Fruit fly (Drosophila melanogaster) whole organism, embryonic: Measurements from ENCODE around the gene cass.

Experiments used
- Abd-B ChIP-seq: fragments of 200-800 bp; sonication (Bioruptor generic); optimal IDR thresholded peaks from 2 replicates; lab custom pipeline; 2018; ENCODE audit warnings: missing biosample characterization, mild to moderate bottlenecking, missing genetic modification characterization, moderate library complexity
- Asciz ChIP-seq: fragments of 200-800 bp; sonication (Bioruptor generic); optimal IDR thresholded peaks from 2 replicates; lab custom pipeline; 2017; ENCODE audit warnings: missing biosample characterization, mild to moderate bottlenecking, missing genetic modification characterization, missing genetic modification reagents
- B-H2 ChIP-seq: fragments of 200-800 bp; sonication (Bioruptor generic); optimal IDR thresholded peaks from 2 replicates; lab custom pipeline; 2018; ENCODE audit warnings: missing biosample characterization, mild to moderate bottlenecking, missing genetic modification characterization
- CG10565 ChIP-seq: fragments of 200-800 bp; sonication (Bioruptor generic); optimal IDR thresholded peaks from 3 replicates; lab custom pipeline; 2016; ENCODE audit warnings: missing biosample characterization, mild to moderate bottlenecking, missing genetic modification characterization
- CG11456 ChIP-seq: fragments of 200-800 bp; sonication (Bioruptor generic); IDR thresholded peaks from 3 replicates; pipeline ENCODE4 v1.3.6; 2022; ENCODE audit warnings: missing biosample characterization, missing genetic modification characterization
- CG11504 ChIP-seq: fragments of 200-800 bp; sonication (Bioruptor generic); optimal IDR thresholded peaks from 3 replicates; lab custom pipeline; 2019; ENCODE audit warnings: missing biosample characterization, mild to moderate bottlenecking, missing genetic modification characterization, moderate library complexity
- CG12104 ChIP-seq: fragments of 200-800 bp; sonication (Bioruptor generic); optimal IDR thresholded peaks from 3 replicates; lab custom pipeline; 2016; ENCODE audit warnings: missing biosample characterization, missing genetic modification characterization
- CG13123 ChIP-seq: fragments of 200-800 bp; sonication (Bioruptor generic); optimal IDR thresholded peaks from 2 replicates; lab custom pipeline; 2016; ENCODE audit warnings: missing biosample characterization, missing genetic modification characterization
- CG13296 ChIP-seq: fragments of 200-800 bp; sonication (Bioruptor generic); optimal IDR thresholded peaks from 3 replicates; lab custom pipeline; 2018; ENCODE audit warnings: missing biosample characterization, mild to moderate bottlenecking, missing genetic modification characterization
- CG13424 ChIP-seq: fragments of 200-800 bp; sonication (Bioruptor generic); optimal IDR thresholded peaks from 2 replicates; lab custom pipeline; 2019; ENCODE audit warnings: missing biosample characterization, mild to moderate bottlenecking, missing genetic modification characterization, moderate library complexity
- CG2678 ChIP-seq: fragments of 200-800 bp; sonication (Bioruptor generic); optimal IDR thresholded peaks from 3 replicates; lab custom pipeline; 2019; ENCODE audit warnings: missing biosample characterization, mild to moderate bottlenecking, missing genetic modification characterization, moderate library complexity
- CG31224 ChIP-seq: fragments of 200-800 bp; sonication (Bioruptor generic); IDR thresholded peaks from 2 replicates; pipeline ENCODE4 v1.3.6; 2022; ENCODE audit warnings: missing biosample characterization, missing genetic modification characterization
- CG34224 ChIP-seq: fragments of 200-800 bp; sonication (Bioruptor generic); IDR thresholded peaks from 3 replicates; pipeline ENCODE4 v1.3.6; 2022; ENCODE audit warnings: missing biosample characterization, missing genetic modification characterization; ENCODE audit not compliant: partially characterized antibody
- CG42726 ChIP-seq: fragments of 200-800 bp; sonication (Bioruptor generic); IDR thresholded peaks from 2 replicates; pipeline ENCODE4 v1.3.6; 2022; ENCODE audit warnings: missing biosample characterization, missing genetic modification characterization; ENCODE audit not compliant: partially characterized antibody
- CG4328 ChIP-seq: fragments of 200-800 bp; sonication (Bioruptor generic); optimal IDR thresholded peaks from 3 replicates; lab custom pipeline; 2017; ENCODE audit warnings: missing biosample characterization, missing genetic modification reagents, missing genetic modification characterization
- CG6854 ChIP-seq: fragments of 200-800 bp; sonication (Bioruptor generic); optimal IDR thresholded peaks from 3 replicates; lab custom pipeline; 2017; ENCODE audit warnings: missing biosample characterization, mild to moderate bottlenecking, missing genetic modification characterization
- CG7987 ChIP-seq: fragments of 200-800 bp; sonication (Bioruptor generic); optimal IDR thresholded peaks from 2 replicates; lab custom pipeline; 2018; ENCODE audit warnings: missing biosample characterization, mild to moderate bottlenecking, missing genetic modification characterization, moderate library complexity
- CG8281 ChIP-seq: fragments of 200-800 bp; sonication (Bioruptor generic); optimal IDR thresholded peaks from 2 replicates; lab custom pipeline; 2018; ENCODE audit warnings: missing biosample characterization, mild to moderate bottlenecking, missing genetic modification characterization, moderate library complexity
- CG9932 ChIP-seq: fragments of 200-800 bp; sonication (Bioruptor generic); IDR thresholded peaks from 2 replicates; pipeline ENCODE4 v1.3.6; 2022; ENCODE audit warnings: missing biosample characterization, missing genetic modification characterization
- CTCF ChIP-seq: fragments of 200-800 bp; sonication (Bioruptor generic); optimal IDR thresholded peaks from 2 replicates; lab custom pipeline; 2017; ENCODE audit warnings: missing biosample characterization, mild to moderate bottlenecking, missing genetic modification characterization, moderate library complexity
- CrebB ChIP-seq: fragments of 200-800 bp; sonication (Bioruptor generic); optimal IDR thresholded peaks from 3 replicates; lab custom pipeline; 2018; ENCODE audit warnings: missing biosample characterization, mild to moderate bottlenecking, missing genetic modification characterization
- Dad ChIP-seq: fragments of 200-800 bp; sonication (Bioruptor generic); optimal IDR thresholded peaks from 3 replicates; lab custom pipeline; 2016; ENCODE audit warnings: missing biosample characterization, missing genetic modification characterization
- Dfd ChIP-seq, 2 experiments: fragments of >200 bp; optimal IDR thresholded peaks; 2 replicates each; lab custom pipeline; 2017; ENCODE audit warnings: missing biosample characterization in 2 of 2, missing genetic modification characterization in 2 of 2
- Doc2 ChIP-seq: fragments of 200-800 bp; sonication (Bioruptor generic); IDR thresholded peaks from 2 replicates; pipeline ENCODE4 v1.3.6; 2022; ENCODE audit warnings: missing biosample characterization, missing genetic modification characterization
- Drgx ChIP-seq: fragments of 200-800 bp; sonication (Bioruptor generic); IDR thresholded peaks from 2 replicates; pipeline ENCODE4 v1.3.6; 2022; ENCODE audit warnings: missing biosample characterization, missing genetic modification characterization
- E2f2 ChIP-seq: fragments of 200-800 bp; sonication (Bioruptor generic); IDR thresholded peaks from 2 replicates; pipeline ENCODE4 v1.3.6; 2022; ENCODE audit warnings: missing biosample characterization, missing genetic modification characterization
- Fer2 ChIP-seq: fragments of 200-800 bp; sonication (Bioruptor generic); optimal IDR thresholded peaks from 2 replicates; lab custom pipeline; 2018; ENCODE audit warnings: missing biosample characterization, mild to moderate bottlenecking, missing genetic modification characterization, moderate library complexity
- HLH3B ChIP-seq: fragments of 200-800 bp; sonication (Bioruptor generic); IDR thresholded peaks from 2 replicates; pipeline ENCODE4 v1.3.6; 2022; ENCODE audit warnings: missing biosample characterization, missing genetic modification characterization
- Hey ChIP-seq: fragments of 200-800 bp; sonication (Bioruptor generic); optimal IDR thresholded peaks from 3 replicates; lab custom pipeline; 2018; ENCODE audit warnings: missing biosample characterization, mild to moderate bottlenecking, missing genetic modification characterization
- Hr51 ChIP-seq, 2 experiments: fragments of 200-800 bp; sonication (Bioruptor generic); optimal IDR thresholded peaks; 2 replicates in 1 of 2; 3 replicates in 1 of 2; lab custom pipeline; 2016 to 2018; ENCODE audit warnings: missing biosample characterization in 2 of 2, missing genetic modification characterization in 2 of 2, mild to moderate bottlenecking in 1 of 2, moderate library complexity in 1 of 2
- Meics ChIP-seq: fragments of 200-800 bp; sonication (Bioruptor generic); optimal IDR thresholded peaks from 2 replicates; lab custom pipeline; 2017; ENCODE audit warnings: missing biosample characterization, mild to moderate bottlenecking, missing genetic modification characterization
- NC2β ChIP-seq: fragments of 200-800 bp; sonication (Bioruptor generic); optimal IDR thresholded peaks from 2 replicates; lab custom pipeline; 2016; ENCODE audit warnings: missing biosample characterization, missing genetic modification characterization
- Tbp ChIP-seq: fragments of >200 bp; optimal IDR thresholded peaks from 2 replicates; lab custom pipeline; 2018; ENCODE audit warnings: missing biosample characterization, missing genetic modification characterization
- btn ChIP-seq: fragments of 200-800 bp; sonication (Bioruptor generic); optimal IDR thresholded peaks from 2 replicates; lab custom pipeline; 2016; ENCODE audit warnings: missing biosample characterization, missing genetic modification characterization
- dpn ChIP-seq, 2 experiments: fragments of 200-800 bp; sonication (Bioruptor generic); optimal IDR thresholded peaks; 3 replicates each; lab custom pipeline; 2016; ENCODE audit warnings: missing biosample characterization in 2 of 2, missing genetic modification characterization in 2 of 2
- esg ChIP-seq: fragments of 200-800 bp; sonication (Bioruptor generic); conservative IDR thresholded peaks from 2 replicates; pipeline ENCODE4 v1.3.6; 2022; ENCODE audit warnings: missing biosample characterization, missing genetic modification characterization
- ewg ChIP-seq: fragments of 200-800 bp; sonication (Bioruptor generic); optimal IDR thresholded peaks from 3 replicates; lab custom pipeline; 2017; ENCODE audit warnings: mild to moderate bottlenecking, missing biosample characterization, missing genetic modification reagents, missing genetic modification characterization
- hbn ChIP-seq: fragments of 200-800 bp; sonication (Bioruptor generic); IDR thresholded peaks from 2 replicates; pipeline ENCODE4 v1.3.6; 2022; ENCODE audit warnings: missing biosample characterization, missing genetic modification characterization; ENCODE audit not compliant: partially characterized antibody
- ken ChIP-seq: fragments of 200-800 bp; sonication (Bioruptor generic); IDR thresholded peaks from 3 replicates; pipeline ENCODE4 v1.3.6; 2022; ENCODE audit warnings: missing biosample characterization, missing genetic modification characterization
- nmo ChIP-seq: fragments of 200-800 bp; sonication (Bioruptor generic); optimal IDR thresholded peaks from 2 replicates; lab custom pipeline; 2018; ENCODE audit warnings: missing biosample characterization, mild to moderate bottlenecking, missing genetic modification characterization, moderate library complexity
- peb ChIP-seq: fragments of 200-800 bp; sonication (Bioruptor generic); IDR thresholded peaks from 2 replicates; pipeline ENCODE4 v1.3.6; 2022; ENCODE audit warnings: missing biosample characterization, missing genetic modification characterization
- schlank ChIP-seq: fragments of 200-800 bp; sonication (Bioruptor generic); optimal IDR thresholded peaks from 2 replicates; lab custom pipeline; 2018; ENCODE audit warnings: missing biosample characterization, mild to moderate bottlenecking, missing genetic modification characterization
- sens-2 ChIP-seq: fragments of 200-800 bp; sonication (Bioruptor generic); IDR thresholded peaks from 2 replicates; pipeline ENCODE4 v1.3.6; 2022; ENCODE audit warnings: missing biosample characterization, missing genetic modification characterization
- sna ChIP-seq: fragments of 200-800 bp; sonication (Bioruptor generic); IDR thresholded peaks from 2 replicates; pipeline ENCODE4 v1.3.6; 2022; ENCODE audit warnings: missing biosample characterization, missing genetic modification characterization; ENCODE audit not compliant: partially characterized antibody
- ssp ChIP-seq: fragments of 200-800 bp; sonication (Bioruptor generic); IDR thresholded peaks from 2 replicates; pipeline ENCODE4 v1.3.6; 2022; ENCODE audit warnings: missing biosample characterization, missing genetic modification characterization
- tgo ChIP-seq: fragments of 200-800 bp; sonication (Bioruptor generic); IDR thresholded peaks from 3 replicates; pipeline ENCODE4 v1.3.6; 2022; ENCODE audit warnings: missing biosample characterization, missing genetic modification characterization
- tin ChIP-seq: fragments of 200-800 bp; sonication (Bioruptor generic); optimal IDR thresholded peaks from 3 replicates; lab custom pipeline; 2016; ENCODE audit warnings: missing biosample characterization, missing genetic modification characterization
- trh ChIP-seq: fragments of 200-800 bp; sonication (Bioruptor generic); optimal IDR thresholded peaks from 2 replicates; lab custom pipeline; 2016; ENCODE audit warnings: missing biosample characterization, missing genetic modification characterization
- unpg ChIP-seq: fragments of 200-800 bp; sonication (Bioruptor generic); optimal IDR thresholded peaks from 3 replicates; lab custom pipeline; 2018; ENCODE audit warnings: missing biosample characterization, mild to moderate bottlenecking, missing genetic modification characterization, moderate library complexity
- yki ChIP-seq: fragments of >200 bp; optimal IDR thresholded peaks from 3 replicates; lab custom pipeline; 2018

Gene cass

dm6 chr2L:17480943-17481580 lies 3.4 kb upstream of the cass start, which contains the start of the genes fws and Lamtor3 (continued):
- peak; percentile 97 for TF ChIP-seq CG13424 (tag; lab: Kevin White, UChicago)
- peak; percentile 98 for TF ChIP-seq CG2678 (tag; lab: Kevin White, UChicago)
- peak; percentile 100 for TF ChIP-seq Drgx
- peak; percentile 99 for TF ChIP-seq ken (GFP tag; lab: Robert Waterston, UW)
- TF ChIP-seq E2f2 (GFP tag; lab: Robert Waterston, UW) = peak; percentile 90
- peak; percentile 72 for TF ChIP-seq Hey (tag; lab: Kevin White, UChicago)
- TF ChIP-seq tgo (GFP tag; lab: Robert Waterston, UW) = peak; percentile 99
- TF ChIP-seq Hr51 (GFP tag; optimal IDR thresholded peaks at IDR 0.05; lab: Kevin White, UChicago) = peak; percentile 91 to 98
- peak; percentile 97 for TF ChIP-seq CG31224 (GFP tag; lab: Robert Waterston, UW)
- peak; percentile 74 for TF ChIP-seq NC2β (GFP tag; lab: Kevin White, UChicago)
- 0 out of 2 replicates have a peak, but pooled peaks have one; percentile 40 for TF ChIP-seq sna (GFP tag; lab: Robert Waterston, UW)
- TF ChIP-seq Dfd (GFP tag; optimal IDR thresholded peaks at IDR 0.05; lab: Kevin White, UChicago) = no peak
- TF ChIP-seq CG8281 (tag; lab: Kevin White, UChicago) = peak; percentile 88
- peak; percentile 93 for TF ChIP-seq CG6854 (GFP tag; lab: Kevin White, UChicago)
- peak; percentile 88 for TF ChIP-seq CG13123 (GFP tag; lab: Kevin White, UChicago)
- TF ChIP-seq yki (lab: Kevin White, UChicago) = no peak
- TF ChIP-seq CG7987 = peak; percentile 95
- TF ChIP-seq CG11504 = peak; percentile 95
- peak; percentile 94 for TF ChIP-seq schlank (tag; lab: Kevin White, UChicago)
- TF ChIP-seq Tbp = no peak
- peak; percentile 27; the same call in 1 of the 2 replicates for TF ChIP-seq hbn (GFP tag; lab: Robert Waterston, UW)
- TF ChIP-seq Asciz (GFP tag; lab: Kevin White, UChicago) = peak; percentile 97
- TF ChIP-seq CG4328 = peak; percentile 33
- TF ChIP-seq CG34224 (GFP tag; lab: Robert Waterston, UW) = peak; percentile 78
- peak; percentile 98 for TF ChIP-seq Abd-B (GFP tag; lab: Kevin White, UChicago)
- TF ChIP-seq Dad (GFP tag; lab: Kevin White, UChicago) = peak; percentile 85
- TF ChIP-seq CG13296 = peak; percentile 96
- TF ChIP-seq CrebB (tag; lab: Kevin White, UChicago) = peak; percentile 95
- peak; percentile 99 for TF ChIP-seq unpg
- peak; percentile 98 for TF ChIP-seq peb (GFP tag; lab: Robert Waterston, UW)
- TF ChIP-seq Meics = peak; percentile 98
- TF ChIP-seq sens-2 = peak; percentile 98
- TF ChIP-seq B-H2 (GFP tag; lab: Kevin White, UChicago) = peak; percentile 46
- TF ChIP-seq CG11456 (GFP tag; lab: Robert Waterston, UW) = peak; percentile 99
- TF ChIP-seq trh (GFP tag; lab: Kevin White, UChicago) = peak; percentile 91
- peak; percentile 96 for TF ChIP-seq Fer2 (tag; lab: Kevin White, UChicago)
- peak; percentile 95 for TF ChIP-seq Doc2 (GFP tag; lab: Robert Waterston, UW)
- peak; percentile 79 to 98 for TF ChIP-seq dpn (GFP tag; optimal IDR thresholded peaks at IDR 0.05; lab: Kevin White, UChicago)
- peak; percentile 97 for TF ChIP-seq ewg
- TF ChIP-seq ssp = peak; percentile 95
- TF ChIP-seq CTCF (GFP tag; lab: Kevin White, UChicago) = peak; percentile 64
- TF ChIP-seq btn (GFP tag; lab: Kevin White, UChicago) = peak; percentile 30
- TF ChIP-seq HLH3B (GFP tag; lab: Robert Waterston, UW) = peak; percentile 99
- peak; percentile 74 for TF ChIP-seq CG10565 (GFP tag; lab: Kevin White, UChicago)
- peak; percentile 99 for TF ChIP-seq esg (GFP tag; lab: Robert Waterston, UW)
- 0 out of 2 replicates have a peak, but pooled peaks have one; percentile 28 for TF ChIP-seq CG42726
- peak; percentile 99 for TF ChIP-seq CG9932 (GFP tag; lab: Robert Waterston, UW)
- peak; percentile 87 for TF ChIP-seq CG12104
- peak; percentile 99 for TF ChIP-seq nmo (GFP tag; lab: Kevin White, UChicago)
- peak; percentile 95 for TF ChIP-seq tin (GFP tag; lab: Kevin White, UChicago)
